Fruit fly (Drosophila melanogaster) whole organism, adult: ENCODE measurements around the gene aspr.
"Not testable (repeated sequence)": the region's sequence is repeated elsewhere in the genome, so short reads cannot be mapped to it uniquely, and the experiment has no call there.

Experiments
- CG14711 ChIP-seq: fragments of 200-800 bp; sonication (Bioruptor generic); optimal IDR thresholded peaks from 2 replicates; lab custom pipeline; 2018; ENCODE audit warnings: missing biosample characterization, mild to moderate bottlenecking, missing genetic modification characterization, moderate library complexity
- CG1620 ChIP-seq: fragments of 200-800 bp; sonication (Bioruptor generic); optimal IDR thresholded peaks from 2 replicates; lab custom pipeline; 2016; ENCODE audit warnings: missing biosample characterization, missing genetic modification characterization
- CG33017 ChIP-seq: fragments of 200-800 bp; sonication (Bioruptor generic); optimal IDR thresholded peaks from 2 replicates; lab custom pipeline; 2018; ENCODE audit warnings: missing biosample characterization, mild to moderate bottlenecking, missing genetic modification characterization, moderate library complexity
- CG5204 ChIP-seq: fragments of 200-800 bp; sonication (Bioruptor generic); optimal IDR thresholded peaks from 2 replicates; lab custom pipeline; 2016; ENCODE audit warnings: missing biosample characterization, missing genetic modification characterization
- Clk ChIP-seq: fragments of 200-800 bp; sonication (Bioruptor generic); optimal IDR thresholded peaks from 2 replicates; lab custom pipeline; 2017; ENCODE audit warnings: missing biosample characterization, missing genetic modification characterization
- Crg-1 ChIP-seq: fragments of 200-800 bp; sonication (Bioruptor generic); optimal IDR thresholded peaks from 2 replicates; lab custom pipeline; 2016; ENCODE audit warnings: missing biosample characterization, missing genetic modification characterization
- Mnt ChIP-seq: fragments of 200-800 bp; sonication (Bioruptor generic); optimal IDR thresholded peaks from 2 replicates; lab custom pipeline; 2016; ENCODE audit warnings: missing biosample characterization, mild to moderate bottlenecking, missing genetic modification characterization
- cic ChIP-seq: fragments of 200-800 bp; sonication (Bioruptor generic); optimal IDR thresholded peaks from 2 replicates; lab custom pipeline; 2017; ENCODE audit warnings: missing biosample characterization, mild to moderate bottlenecking, missing genetic modification characterization, moderate library complexity
- cnc ChIP-seq, 2 experiments: fragments of >200 bp; optimal IDR thresholded peaks; 2 replicates each; lab custom pipeline; 2017
- tj ChIP-seq: fragments of 200-800 bp; sonication (Bioruptor generic); optimal IDR thresholded peaks from 3 replicates; lab custom pipeline; 2017; ENCODE audit warnings: missing biosample characterization, mild to moderate bottlenecking, missing genetic modification characterization, moderate library complexity
- toe ChIP-seq: fragments of 200-800 bp; sonication (Bioruptor generic); optimal IDR thresholded peaks from 2 replicates; lab custom pipeline; 2016; ENCODE audit warnings: missing biosample characterization, missing genetic modification characterization

aspr gene

DNA sequence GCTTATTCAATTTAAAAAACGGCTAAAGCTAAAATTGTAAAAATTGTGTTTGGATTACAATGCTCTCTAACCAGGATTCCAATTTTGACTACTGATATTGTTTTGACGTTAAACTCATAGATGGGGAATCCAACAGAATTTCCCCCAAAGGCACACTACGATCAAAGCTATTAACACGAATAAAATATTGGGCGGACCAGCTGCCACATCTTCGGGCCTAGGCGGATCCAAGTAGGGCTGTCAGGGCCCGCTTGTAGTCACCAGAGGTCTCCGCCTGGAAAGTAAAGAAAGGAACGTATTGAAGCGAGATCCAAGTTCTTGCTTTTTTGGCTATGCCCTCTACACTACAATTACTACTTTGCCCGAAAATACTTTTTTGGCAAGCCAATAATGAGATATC lies 30.6 kb downstream of the aspr start, which contains the start of gene Sdic1:
Gene Sdic1, minus strand, starts transcription at position 101 of the 400 bp plus-strand sequence.
- not testable (repeated sequence) for TF ChIP-seq Mnt (GFP tag; lab: Kevin White, UChicago); CG14711 (tag; lab: Kevin White, UChicago); CG5204

DNA sequence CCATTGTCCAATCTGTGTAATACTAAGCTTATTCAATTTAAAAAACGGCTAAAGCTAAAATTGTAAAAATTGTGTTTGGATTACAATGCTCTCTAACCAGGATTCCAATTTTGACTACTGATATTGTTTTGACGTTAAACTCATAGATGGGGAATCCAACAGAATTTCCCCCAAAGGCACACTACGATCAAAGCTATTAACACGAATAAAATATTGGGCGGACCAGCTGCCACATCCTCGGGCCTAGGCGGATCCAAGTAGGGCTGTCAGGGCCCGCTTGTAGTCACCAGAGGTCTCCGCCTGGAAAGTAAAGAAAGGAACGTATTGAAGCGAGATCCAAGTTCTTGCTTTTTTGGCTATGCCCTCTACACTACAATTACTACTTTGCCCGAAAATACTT lies 38.5 kb downstream of the aspr start, which contains the start of gene Sdic2:
Gene Sdic2, minus strand, starts transcription at position 101 of the 400 bp plus-strand sequence.
- not testable (repeated sequence) for TF ChIP-seq tj (GFP tag; lab: Kevin White, UChicago); cic; Clk

- not testable (repeated sequence) for TF ChIP-seq CG33017; Crg-1 (GFP tag; lab: Kevin White, UChicago); toe (GFP tag; lab: Kevin White, UChicago)
Measured at dm6 chrX:20194127-20194526, 46.2 kb downstream of the aspr start, which contains the start of gene Sdic3. Gene Sdic3 (minus strand): TSS chrX:20194227.

DNA sequence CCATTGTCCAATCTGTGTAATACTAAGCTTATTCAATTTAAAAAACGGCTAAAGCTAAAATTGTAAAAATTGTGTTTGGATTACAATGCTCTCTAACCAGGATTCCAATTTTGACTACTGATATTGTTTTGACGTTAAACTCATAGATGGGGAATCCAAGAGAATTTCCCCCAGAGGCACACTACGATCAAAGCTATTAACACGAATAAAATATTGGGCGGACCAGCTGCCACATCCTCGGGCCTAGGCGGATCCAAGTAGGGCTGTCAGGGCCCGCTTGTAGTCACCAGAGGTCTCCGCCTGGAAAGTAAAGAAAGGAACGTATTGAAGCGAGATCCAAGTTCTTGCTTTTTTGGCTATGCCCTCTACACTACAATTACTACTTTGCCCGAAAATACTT lies 53.9 kb downstream of the aspr start, which contains the start of gene SdicA:
Gene SdicA, minus strand, starts transcription at position 101 of the 400 bp plus-strand sequence.
- not testable (repeated sequence) for TF ChIP-seq cnc (optimal IDR thresholded peaks at IDR 0.05; lab: Kevin White, UChicago); cic; CG1620 (GFP tag; lab: Kevin White, UChicago)
